Worm (Caenorhabditis elegans) whole organism, L2 larva: ENCODE measurements around the gene Y116A8C.37.

ENCODE experiments used
- ZK546.5 ChIP-seq: sonication (generic microtip); optimal IDR thresholded peaks from 2 replicates; lab custom pipeline; 2017; ENCODE audit warnings: missing biosample characterization, missing genetic modification characterization
- ama-1 ChIP-seq: fragments of 150-350 bp; optimal IDR thresholded peaks from 2 replicates; lab custom pipeline; 2018; ENCODE audit warnings: inconsistent platforms
- ceh-82 ChIP-seq: fragments of 150-350 bp; optimal IDR thresholded peaks from 2 replicates; lab custom pipeline; 2014; ENCODE audit warnings: missing biosample characterization, missing genetic modification characterization
- crh-2 ChIP-seq: sonication (generic microtip); optimal IDR thresholded peaks from 2 replicates; lab custom pipeline; 2017; ENCODE audit warnings: missing biosample characterization, missing genetic modification characterization
- dmd-4 ChIP-seq: sonication (generic microtip); optimal IDR thresholded peaks from 2 replicates; lab custom pipeline; 2017; ENCODE audit warnings: missing biosample characterization, missing genetic modification characterization
- lsy-2 ChIP-seq, 2 experiments: fragments of 150-350 bp in 1 of 2; sonication (generic microtip) in 1 of 2; optimal IDR thresholded peaks; 2 replicates each; lab custom pipeline; 2014 to 2017; ENCODE audit warnings: missing biosample characterization in 2 of 2, missing genetic modification characterization in 2 of 2
- mab-5 ChIP-seq: fragments of 150-350 bp; optimal IDR thresholded peaks from 2 replicates; lab custom pipeline; 2014; ENCODE audit warnings: missing biosample characterization, missing genetic modification characterization
- nhr-11 ChIP-seq: fragments of 150-350 bp; optimal IDR thresholded peaks from 2 replicates; lab custom pipeline; 2014; ENCODE audit warnings: missing biosample characterization, missing genetic modification characterization
- nhr-12 ChIP-seq: fragments of 150-350 bp; optimal IDR thresholded peaks from 2 replicates; lab custom pipeline; 2014; ENCODE audit warnings: missing biosample characterization, missing genetic modification characterization

ce11 chrIV:17108200-17108599 lies 22.7 kb downstream of the Y116A8C.37 start:
- TF ChIP-seq lsy-2 (tag; optimal IDR thresholded peaks at IDR 0.05; lab: Kevin White, UChicago) (no peak), ceh-82 (tag; lab: Kevin White, UChicago) (no peak), nhr-12 (tag; lab: Kevin White, UChicago) (no peak), dmd-4 (tag; lab: Kevin White, UChicago) (no peak), crh-2 (no peak), ZK546.5 (tag; lab: Kevin White, UChicago) (no peak), ama-1 (no peak), mab-5 (no peak), nhr-11 (tag; lab: Kevin White, UChicago) (no peak)
